Fruit fly (Drosophila melanogaster): ENCODE measurements around the gene CG10096.

Gene CG10096

dm6 chr3R:12370643-12370995 is 25.2 kb downstream of the CG10096 start (continued):
- peak in 1 of 2 experiments; percentile 61 for TF ChIP-seq Hr78 (GFP tag; optimal IDR thresholded peaks at IDR 0.05)
- peak; percentile 36 for TF ChIP-seq CG10543 (GFP tag; optimal IDR thresholded peaks at IDR 0.05)

dm6 chr3R:12369793-12370642 is 25.8 kb downstream of the CG10096 start:
- TF ChIP-seq HLH3B (GFP tag; IDR thresholded peaks at IDR 0.05), result no peak
- TF ChIP-seq CG9609 (GFP tag; optimal IDR thresholded peaks at IDR 0.05), result no peak
- TF ChIP-seq Hr39 (optimal IDR thresholded peaks at IDR 0.05), result no peak
- no peak for TF ChIP-seq CG10462 (GFP tag; optimal IDR thresholded peaks at IDR 0.05)
- TF ChIP-seq Mes4 (GFP tag; optimal IDR thresholded peaks at IDR 0.05), result no peak
- no peak for TF ChIP-seq hbn (GFP tag; IDR thresholded peaks at IDR 0.05; ENCODE audit: partially characterized antibody)
- TF ChIP-seq grau (tag; optimal IDR thresholded peaks at IDR 0.05), result no peak
- no peak for TF ChIP-seq ac (GFP tag; optimal IDR thresholded peaks at IDR 0.05)
- no peak for TF ChIP-seq CG30403 (GFP tag; optimal IDR thresholded peaks at IDR 0.05)
- no peak for TF ChIP-seq CG4854 (GFP tag; optimal IDR thresholded peaks at IDR 0.05)
- TF ChIP-seq Lpt (GFP tag; optimal IDR thresholded peaks at IDR 0.05), result no peak
- TF ChIP-seq CG12236 (GFP tag; optimal IDR thresholded peaks at IDR 0.05), result no peak
- TF ChIP-seq D19A (tag; optimal IDR thresholded peaks at IDR 0.05), result no peak
- no peak for TF ChIP-seq CG17328 (GFP tag; IDR thresholded peaks at IDR 0.05)
- no peak for TF ChIP-seq HLH4C (GFP tag; IDR thresholded peaks at IDR 0.05; ENCODE audit: partially characterized antibody)
- no peak for TF ChIP-seq ttk (GFP tag; IDR thresholded peaks at IDR 0.05)
- no peak for TF ChIP-seq gsb-n (tag; optimal IDR thresholded peaks at IDR 0.05)
- TF ChIP-seq sug (tag; optimal IDR thresholded peaks at IDR 0.05), result peak; percentile 97
- no peak for TF ChIP-seq caup (GFP tag; optimal IDR thresholded peaks at IDR 0.05; ENCODE audit: severe bottlenecking)
- TF ChIP-seq CG11456 (GFP tag; IDR thresholded peaks at IDR 0.05), result no peak
- TF ChIP-seq CG11696 (GFP tag; IDR thresholded peaks at IDR 0.05), result no peak
- TF ChIP-seq pb (GFP tag; optimal IDR thresholded peaks at IDR 0.05), result no peak
- no peak for TF ChIP-seq Dll (GFP tag; IDR thresholded peaks at IDR 0.05; ENCODE audit: partially characterized antibody)
- TF ChIP-seq CG7786 (GFP tag; optimal IDR thresholded peaks at IDR 0.05), result no peak
- TF ChIP-seq Hr78 (GFP tag; optimal IDR thresholded peaks at IDR 0.05), result no peak
- no peak for TF ChIP-seq ERR (GFP tag; optimal IDR thresholded peaks at IDR 0.05)
- no peak for TF ChIP-seq da (GFP tag; optimal IDR thresholded peaks at IDR 0.05)
- peak; percentile 23 for TF ChIP-seq stwl (tag; optimal IDR thresholded peaks at IDR 0.05)
- TF ChIP-seq br (optimal IDR thresholded peaks at IDR 0.05), result no peak
- no peak for TF ChIP-seq salm (tag; optimal IDR thresholded peaks at IDR 0.05)
- TF ChIP-seq CG18011 (GFP tag; optimal IDR thresholded peaks at IDR 0.05), result no peak
- no peak for TF ChIP-seq Hey (tag; optimal IDR thresholded peaks at IDR 0.05)
- TF ChIP-seq ci (GFP tag; IDR thresholded peaks at IDR 0.05), result no peak
- no peak for TF ChIP-seq CG12769 (tag; optimal IDR thresholded peaks at IDR 0.05)
- TF ChIP-seq CG33213 (GFP tag; optimal IDR thresholded peaks at IDR 0.05), result peak; percentile 18
- no peak for TF ChIP-seq sim (GFP tag; IDR thresholded peaks at IDR 0.05)
- TF ChIP-seq CG8924 (tag; optimal IDR thresholded peaks at IDR 0.05), result no peak
- TF ChIP-seq pita (GFP tag; optimal IDR thresholded peaks at IDR 0.05), result no peak
- TF ChIP-seq Sox102F (GFP tag; optimal IDR thresholded peaks at IDR 0.05), result no peak
- TF ChIP-seq ind (GFP tag; optimal IDR thresholded peaks at IDR 0.05), result no peak
- TF ChIP-seq CG6175 (GFP tag; IDR thresholded peaks at IDR 0.05), result no peak
- TF ChIP-seq Camta (GFP tag; optimal IDR thresholded peaks at IDR 0.05), result no peak
- no peak for TF ChIP-seq CG4404 (GFP tag; IDR thresholded peaks at IDR 0.05)
- TF ChIP-seq CG6683 (GFP tag; optimal IDR thresholded peaks at IDR 0.05), result no peak
- no peak for TF ChIP-seq CG34376 (GFP tag; optimal IDR thresholded peaks at IDR 0.05)
- no peak for TF ChIP-seq CG16863 (GFP tag; optimal IDR thresholded peaks at IDR 0.05)
- peak; percentile 69 for TF ChIP-seq sens (GFP tag)
- no peak for TF ChIP-seq HLHmδ (GFP tag; optimal IDR thresholded peaks at IDR 0.05)
